Worm (Caenorhabditis elegans): Measurements from ENCODE around the gene gcy-15.
"Not testable (repeated sequence)": the region's sequence is repeated elsewhere in the genome, so short reads cannot be mapped to it uniquely, and the experiment has no call there.

DNA sequence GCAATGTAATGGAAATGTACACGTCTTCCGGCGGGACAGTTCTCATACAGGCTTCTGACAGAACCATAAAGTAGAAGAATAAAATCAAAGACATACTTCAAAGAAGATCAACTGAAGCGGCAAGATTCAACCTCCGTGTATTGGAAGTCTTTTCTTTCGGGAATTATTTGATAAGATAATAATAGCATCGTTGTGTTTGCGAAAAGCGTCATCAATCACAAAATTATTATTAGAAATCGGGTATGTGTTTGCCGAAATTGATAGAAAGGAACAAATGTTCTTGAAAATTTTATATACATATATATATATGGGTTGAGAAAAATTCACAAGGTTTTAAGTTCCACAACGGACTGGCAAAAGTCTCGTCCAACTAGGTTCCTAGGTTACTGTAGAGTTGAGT, 5.3 kb downstream of the gcy-15 start, which contains the start of gene Y27F2A.9:
- not testable (repeated sequence) for TF ChIP-seq hmbx-1 (tag; optimal IDR thresholded peaks at IDR 0.05); ama-1 (optimal IDR thresholded peaks at IDR 0.05); ets-7 (tag; optimal IDR thresholded peaks at IDR 0.05); aly-1 (tag; optimal IDR thresholded peaks at IDR 0.05)
